Worm (Caenorhabditis elegans): ENCODE data around the gene cox-16.
A peak's percentile ranks its signal among the peaks of the same experiment; 100 is the strongest.

Gene cox-16

DNA sequence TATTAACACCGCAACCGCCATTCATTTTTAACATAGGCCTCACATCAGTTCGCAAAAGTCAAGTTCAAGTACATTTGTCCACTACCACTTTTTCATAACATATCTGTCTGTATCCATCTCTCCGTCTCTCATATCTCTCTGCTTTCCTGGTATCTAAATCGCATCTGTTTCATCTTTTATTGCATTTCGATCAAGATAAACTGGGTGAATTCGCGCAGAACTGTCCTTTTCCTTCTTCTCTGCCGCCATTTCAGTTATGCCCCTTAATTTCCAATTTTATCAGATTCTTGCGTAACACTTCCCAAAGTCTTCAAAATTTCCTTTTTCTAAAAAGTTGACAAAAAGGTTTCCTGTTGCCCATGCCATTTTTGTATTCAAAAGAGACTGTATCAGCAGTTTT, 12.8 kb downstream of the cox-16 start:
- TF ChIP-seq aly-2 (tag; optimal IDR thresholded peaks at IDR 0.05) (no peak), eor-1 (tag; optimal IDR thresholded peaks at IDR 0.05) (no peak), fkh-2 (tag; optimal IDR thresholded peaks at IDR 0.05) (no peak), daf-12 (tag; optimal IDR thresholded peaks at IDR 0.05) (peak; percentile 22), pqm-1 (tag; optimal IDR thresholded peaks at IDR 0.05) (no peak), lsy-12 (tag; optimal IDR thresholded peaks at IDR 0.05) (no peak), unc-39 (tag; optimal IDR thresholded peaks at IDR 0.05) (no peak), egl-5 (tag; optimal IDR thresholded peaks at IDR 0.05) (no peak), sea-2 (GFP tag; optimal IDR thresholded peaks at IDR 0.05) (no peak), egl-27 (tag; optimal IDR thresholded peaks at IDR 0.05) (no peak), pha-4 (tag; optimal IDR thresholded peaks at IDR 0.05) (no peak), mdl-1 (tag; optimal IDR thresholded peaks at IDR 0.05) (no peak), nhr-67 (tag; optimal IDR thresholded peaks at IDR 0.05) (no peak), nhr-43 (tag; optimal IDR thresholded peaks at IDR 0.05; ENCODE audit: poor library complexity, severe bottlenecking) (no peak), unc-62 (GFP tag; optimal IDR thresholded peaks at IDR 0.05) (no peak), R02D3.7 (tag; optimal IDR thresholded peaks at IDR 0.05) (no peak), mml-1 (tag; optimal IDR thresholded peaks at IDR 0.05) (no peak), elt-1 (tag; optimal IDR thresholded peaks at IDR 0.05) (peak; percentile 98), skn-1 (tag; optimal IDR thresholded peaks at IDR 0.05) (no peak), tbx-2 (tag; optimal IDR thresholded peaks at IDR 0.05) (no peak), nhr-23 (tag; optimal IDR thresholded peaks at IDR 0.05) (peak; percentile 67), hmg-11 (tag; optimal IDR thresholded peaks at IDR 0.05) (no peak), lin-39 (tag; optimal IDR thresholded peaks at IDR 0.05) (no peak), nhr-25 (tag; optimal IDR thresholded peaks at IDR 0.05) (peak; percentile 73), ceh-28 (tag; optimal IDR thresholded peaks at IDR 0.05) (no peak), lin-15B (tag; optimal IDR thresholded peaks at IDR 0.05) (no peak)

DNA sequence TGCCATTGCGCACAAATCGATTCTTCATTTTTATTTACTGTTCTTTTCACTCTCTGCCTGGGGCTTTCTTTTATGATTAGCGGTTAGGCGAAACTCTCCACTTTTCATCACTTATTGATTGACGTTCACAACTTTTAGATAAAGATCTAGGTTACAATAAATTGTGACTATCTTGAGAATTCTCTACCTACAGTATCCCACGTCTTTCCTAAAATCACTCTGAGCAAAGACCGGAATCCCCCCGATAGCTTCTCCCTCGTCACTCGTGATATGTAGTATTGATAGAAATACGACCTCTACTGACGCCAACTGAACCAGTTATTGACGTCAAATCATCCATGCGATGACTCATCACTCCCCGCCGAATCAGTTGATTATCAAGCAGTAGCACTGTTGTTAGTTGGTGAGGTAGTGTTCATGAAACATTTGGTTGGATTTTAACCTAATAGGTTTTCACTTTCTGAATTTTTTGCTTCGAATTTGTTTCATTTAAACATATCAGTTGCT, 14.3 kb downstream of the cox-16 start, which contains the start of gene hir-1:
Gene hir-1 (plus strand): TSS at position 405 of the 507 bp plus-strand sequence.
- TF ChIP-seq ZK546.5 (tag; optimal IDR thresholded peaks at IDR 0.05) (no peak), R02D3.7 (tag; optimal IDR thresholded peaks at IDR 0.05) (no peak), ceh-9 (tag; optimal IDR thresholded peaks at IDR 0.05) (no peak), ceh-28 (tag; optimal IDR thresholded peaks at IDR 0.05) (peak; percentile 18), lin-15B (tag; optimal IDR thresholded peaks at IDR 0.05) (no peak), pha-4 (tag; optimal IDR thresholded peaks at IDR 0.05) (peak; percentile 18), nhr-43 (tag; optimal IDR thresholded peaks at IDR 0.05; ENCODE audit: poor library complexity, severe bottlenecking) (no peak), egl-27 (tag; optimal IDR thresholded peaks at IDR 0.05) (no peak), nhr-25 (tag; optimal IDR thresholded peaks at IDR 0.05) (peak; percentile 53), jun-1 (tag; optimal IDR thresholded peaks at IDR 0.05) (peak; percentile 74), unc-39 (tag; optimal IDR thresholded peaks at IDR 0.05) (no peak), nfya-1 (tag; optimal IDR thresholded peaks at IDR 0.05; ENCODE audit: insufficient read depth) (no peak), snpc-4 (tag; optimal IDR thresholded peaks at IDR 0.05) (no peak), zag-1 (tag; optimal IDR thresholded peaks at IDR 0.05) (no peak), elt-1 (tag; optimal IDR thresholded peaks at IDR 0.05) (no peak), hmg-11 (tag; optimal IDR thresholded peaks at IDR 0.05) (no peak), unc-62 (GFP tag; optimal IDR thresholded peaks at IDR 0.05) (no peak), egl-5 (tag; optimal IDR thresholded peaks at IDR 0.05) (no peak), ztf-4 (tag; optimal IDR thresholded peaks at IDR 0.05) (no peak), nhr-76 (tag; optimal IDR thresholded peaks at IDR 0.05) (no peak), aly-2 (tag; optimal IDR thresholded peaks at IDR 0.05) (no peak), nhr-11 (tag; optimal IDR thresholded peaks at IDR 0.05) (no peak), daf-12 (tag; optimal IDR thresholded peaks at IDR 0.05) (no peak)

DNA sequence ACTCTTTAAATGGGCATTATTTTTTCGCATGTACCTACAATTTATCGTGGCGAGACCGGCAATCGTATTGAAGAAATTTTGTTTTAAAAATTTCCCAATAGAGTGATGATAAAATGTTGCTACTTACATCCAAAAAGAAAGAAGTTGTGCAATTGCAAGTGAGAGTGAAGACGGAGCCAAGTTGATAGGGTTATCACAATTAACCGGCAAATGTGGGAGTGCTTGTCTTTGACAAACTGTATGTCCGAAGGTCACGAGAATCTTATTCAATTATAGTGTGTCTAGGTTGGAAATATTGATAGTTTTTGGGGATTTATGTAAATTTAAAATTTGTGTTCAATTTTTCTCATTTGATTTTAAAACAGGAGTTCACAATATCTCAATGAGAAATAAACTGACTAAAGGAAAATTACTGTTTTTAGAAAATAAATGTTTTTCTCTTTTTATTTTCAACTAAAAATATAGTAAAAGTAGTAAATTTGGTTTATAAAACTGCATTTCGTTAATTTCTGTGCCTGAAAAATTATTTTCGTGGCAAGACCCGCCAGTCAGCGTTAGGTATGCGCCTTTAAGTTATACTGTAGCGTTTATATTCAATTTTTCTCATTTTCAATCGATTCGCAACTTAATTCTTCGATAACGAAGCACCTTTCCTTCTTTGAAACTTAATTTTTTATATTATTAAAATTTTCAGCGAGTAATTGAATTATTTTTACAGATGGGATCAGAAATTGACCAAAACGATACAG, 22.2 kb downstream of the cox-16 start, which contains the start of the genes hpo-15 and mms-19:
Gene hpo-15 (minus strand): TSS at position 201 of the 749 bp plus-strand sequence.
Gene mms-19 (plus strand): TSS at position 719 of the 749 bp plus-strand sequence.
- TF ChIP-seq pqm-1 (tag; optimal IDR thresholded peaks at IDR 0.05) (peak; percentile 23), elt-2 (tag; optimal IDR thresholded peaks at IDR 0.05) (peak; percentile 60), R02D3.7 (tag; optimal IDR thresholded peaks at IDR 0.05) (no peak)
